Worm (Caenorhabditis elegans) whole organism, young adult: ENCODE measurements around the gene T05H4.15.

Source experiments
- F49E8.2 ChIP-seq: sonication (generic microtip); optimal IDR thresholded peaks from 3 replicates; lab custom pipeline; 2017; ENCODE audit warnings: missing genetic modification characterization, mild to moderate bottlenecking, missing compliant biosample characterization, antibody characterized with exemption, moderate library complexity; ENCODE audit not compliant: insufficient read depth
- F57A8.1 ChIP-seq: fragments of 200-800 bp; sonication (Bioruptor generic); optimal IDR thresholded peaks from 2 replicates; lab custom pipeline; 2018; ENCODE audit warnings: mild to moderate bottlenecking, missing genetic modification characterization, moderate library complexity, missing compliant biosample characterization
- Y79H2A.3 ChIP-seq: fragments of 200-800 bp; sonication (Bioruptor generic); conservative IDR thresholded peaks from 2 replicates; pipeline ENCODE4 v1.3.6; 2022; ENCODE audit warnings: missing genetic modification reagents, missing genetic modification characterization, missing compliant biosample characterization
- ama-1 ChIP-seq, 3 experiments: fragments of 150-350 bp in 1 of 3; sonication (generic microtip) in 2 of 3; optimal IDR thresholded peaks; 2 replicates each; lab custom pipeline; 2014 to 2018; ENCODE audit warnings: missing biosample characterization in 2 of 3, missing genetic modification characterization in 2 of 3, missing genetic modification reagents in 2 of 3
- bed-1 ChIP-seq: fragments of 200-800 bp; sonication (Bioruptor generic); IDR thresholded peaks from 2 replicates; pipeline ENCODE4 v1.3.6; 2022; ENCODE audit warnings: missing genetic modification reagents, missing genetic modification characterization, missing compliant biosample characterization
- him-1 ChIP-seq: sonication (generic microtip); optimal IDR thresholded peaks from 2 replicates; lab custom pipeline; 2016; ENCODE audit warnings: missing genotype, missing genetic modification reagents, missing genetic modification characterization, missing compliant biosample characterization
- nfyb-1 ChIP-seq: fragments of 200-800 bp; sonication (Bioruptor generic); IDR thresholded peaks from 2 replicates; pipeline ENCODE4 v1.3.6; 2022; ENCODE audit warnings: missing genetic modification reagents, missing genetic modification characterization, missing compliant biosample characterization
- rpc-1 ChIP-seq, 2 experiments: fragments of 150-350 bp in 1 of 2; sonication (generic microtip) in 1 of 2; optimal IDR thresholded peaks; 2 replicates each; lab custom pipeline; 2014 to 2018; ENCODE audit warnings: missing biosample characterization in 1 of 2, missing genetic modification characterization in 1 of 2, missing genetic modification reagents in 1 of 2, missing genotype in 1 of 2
- snpc-4 ChIP-seq, 5 experiments: fragments of 150-350 bp in 1 of 5; sonication (generic microtip) in 4 of 5; optimal IDR thresholded peaks; 2 replicates each; lab custom pipeline; 2014 to 2018; ENCODE audit warnings: missing genetic modification characterization in 5 of 5, missing biosample characterization in 3 of 5, antibody characterized with exemption in 2 of 5, mild to moderate bottlenecking in 2 of 5, missing compliant biosample characterization in 2 of 5, missing genotype in 2 of 5, moderate library complexity in 2 of 5, missing genetic modification reagents in 1 of 5

- TF ChIP-seq F57A8.1 (GFP tag; lab: Kevin White, UChicago) (no peak), bed-1 (no peak), rpc-1 (optimal IDR thresholded peaks at IDR 0.05; lab: Kevin White, UChicago) (no peak), rpc-1 (tag; optimal IDR thresholded peaks at IDR 0.05; lab: Kevin White, UChicago) (no peak), ama-1 (optimal IDR thresholded peaks at IDR 0.05; lab: Kevin White, UChicago) (no peak), ama-1 (GFP tag; optimal IDR thresholded peaks at IDR 0.05; lab: Kevin White, UChicago) (no peak), F49E8.2 (tag; lab: Kevin White, UChicago) (no peak), nfyb-1 (GFP tag; lab: Robert Waterston, UW) (no peak), Y79H2A.3 (GFP tag; lab: Robert Waterston, UW) (no peak), him-1 (tag; lab: Kevin White, UChicago) (no peak), snpc-4 (GFP tag; optimal IDR thresholded peaks at IDR 0.05; lab: Kevin White, UChicago) (no peak), snpc-4 (tag; optimal IDR thresholded peaks at IDR 0.05; lab: Kevin White, UChicago) (no peak)
Observed at ce11 chrV:6400950-6401551, 40.5 kb downstream of the T05H4.15 start.
